Fruit fly (Drosophila melanogaster) whole organism, adult: ENCODE results near the gene CG18178.

Experiments
- CG11617 ChIP-seq: fragments of 200-800 bp; sonication (Bioruptor generic); optimal IDR thresholded peaks from 2 replicates; lab custom pipeline; 2017; ENCODE audit warnings: mild to moderate bottlenecking, missing biosample characterization, missing genetic modification reagents, missing genetic modification characterization
- CG12768 ChIP-seq: fragments of 200-800 bp; sonication (Bioruptor generic); optimal IDR thresholded peaks from 2 replicates; lab custom pipeline; 2017; ENCODE audit warnings: missing biosample characterization, missing genetic modification characterization, mild to moderate bottlenecking, moderate library complexity, missing genetic modification reagents
- CG14711 ChIP-seq: fragments of 200-800 bp; sonication (Bioruptor generic); optimal IDR thresholded peaks from 2 replicates; lab custom pipeline; 2018; ENCODE audit warnings: missing biosample characterization, mild to moderate bottlenecking, missing genetic modification characterization, moderate library complexity
- CG1620 ChIP-seq: fragments of 200-800 bp; sonication (Bioruptor generic); optimal IDR thresholded peaks from 2 replicates; lab custom pipeline; 2016; ENCODE audit warnings: missing biosample characterization, missing genetic modification characterization
- CG33017 ChIP-seq: fragments of 200-800 bp; sonication (Bioruptor generic); optimal IDR thresholded peaks from 2 replicates; lab custom pipeline; 2018; ENCODE audit warnings: missing biosample characterization, mild to moderate bottlenecking, missing genetic modification characterization, moderate library complexity
- CG5204 ChIP-seq: fragments of 200-800 bp; sonication (Bioruptor generic); optimal IDR thresholded peaks from 2 replicates; lab custom pipeline; 2016; ENCODE audit warnings: missing biosample characterization, missing genetic modification characterization
- CG7045 ChIP-seq: fragments of 200-800 bp; sonication (Bioruptor generic); optimal IDR thresholded peaks from 2 replicates; lab custom pipeline; 2017; ENCODE audit warnings: missing biosample characterization, mild to moderate bottlenecking, missing genetic modification characterization
- CG7101 ChIP-seq: fragments of 200-800 bp; sonication (Bioruptor generic); optimal IDR thresholded peaks from 2 replicates; lab custom pipeline; 2018; ENCODE audit warnings: missing biosample characterization, mild to moderate bottlenecking, missing genetic modification characterization, moderate library complexity
- Clk ChIP-seq: fragments of 200-800 bp; sonication (Bioruptor generic); optimal IDR thresholded peaks from 2 replicates; lab custom pipeline; 2017; ENCODE audit warnings: missing biosample characterization, missing genetic modification characterization
- Crg-1 ChIP-seq: fragments of 200-800 bp; sonication (Bioruptor generic); optimal IDR thresholded peaks from 2 replicates; lab custom pipeline; 2016; ENCODE audit warnings: missing biosample characterization, missing genetic modification characterization
- Hr96 ChIP-seq: fragments of 200-800 bp; sonication (Bioruptor generic); optimal IDR thresholded peaks from 2 replicates; lab custom pipeline; 2016; ENCODE audit warnings: missing biosample characterization, missing genetic modification characterization
- Mnt ChIP-seq: fragments of 200-800 bp; sonication (Bioruptor generic); optimal IDR thresholded peaks from 2 replicates; lab custom pipeline; 2016; ENCODE audit warnings: missing biosample characterization, mild to moderate bottlenecking, missing genetic modification characterization
- bab1 ChIP-seq: fragments of 200-800 bp; sonication (Bioruptor generic); optimal IDR thresholded peaks from 3 replicates; lab custom pipeline; 2019; ENCODE audit warnings: missing biosample characterization, mild to moderate bottlenecking, missing genetic modification characterization, moderate library complexity
- cic ChIP-seq: fragments of 200-800 bp; sonication (Bioruptor generic); optimal IDR thresholded peaks from 2 replicates; lab custom pipeline; 2017; ENCODE audit warnings: missing biosample characterization, mild to moderate bottlenecking, missing genetic modification characterization, moderate library complexity
- cnc ChIP-seq, 2 experiments: fragments of >200 bp; optimal IDR thresholded peaks; 2 replicates each; lab custom pipeline; 2017
- kay ChIP-seq: fragments of 200-800 bp; sonication (Bioruptor generic); peaks from one replicate; lab custom pipeline; 2016; ENCODE audit warnings: missing biosample characterization, missing genetic modification characterization, borderline replicate concordance
- ovo ChIP-seq: fragments of 200-800 bp; sonication (Bioruptor generic); optimal IDR thresholded peaks from 2 replicates; lab custom pipeline; 2016; ENCODE audit warnings: missing biosample characterization, missing genetic modification characterization
- pad ChIP-seq: fragments of 200-800 bp; sonication (Bioruptor generic); optimal IDR thresholded peaks from 3 replicates; lab custom pipeline; 2017; ENCODE audit warnings: missing biosample characterization, missing genetic modification characterization, mild to moderate bottlenecking, moderate library complexity, missing genetic modification reagents
- tj ChIP-seq: fragments of 200-800 bp; sonication (Bioruptor generic); optimal IDR thresholded peaks from 3 replicates; lab custom pipeline; 2017; ENCODE audit warnings: missing biosample characterization, mild to moderate bottlenecking, missing genetic modification characterization, moderate library complexity
- toe ChIP-seq: fragments of 200-800 bp; sonication (Bioruptor generic); optimal IDR thresholded peaks from 2 replicates; lab custom pipeline; 2016; ENCODE audit warnings: missing biosample characterization, missing genetic modification characterization

Gene CG18178

DNA sequence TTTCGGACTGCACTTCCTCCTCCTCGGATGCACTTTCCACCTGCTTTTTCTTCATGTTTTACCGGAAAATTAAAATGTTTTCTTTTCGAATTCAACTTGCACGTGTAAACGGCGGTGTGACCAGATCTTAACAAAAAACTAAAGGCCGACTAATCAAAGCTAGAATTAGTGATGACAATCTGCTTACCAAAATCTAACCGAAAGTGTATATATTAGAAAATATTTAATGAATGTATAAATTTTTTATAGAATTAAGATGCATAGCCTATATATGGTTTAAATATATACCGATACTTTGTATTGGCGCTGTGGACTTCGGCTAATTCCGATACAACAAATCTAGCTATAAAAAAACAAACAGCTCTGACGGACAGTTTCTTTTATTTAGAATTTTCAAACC lies at the start of gene CG18178, which contains the start of gene CG14174:
CG18178 (minus strand) TSS at position 216 of the 400 bp plus-strand sequence.
CG14174 (plus strand) TSS at position 400 of the 400 bp plus-strand sequence.
- TF ChIP-seq Hr96 (no peak), tj (GFP tag; lab: Kevin White, UChicago) (peak; percentile 60), CG1620 (GFP tag; lab: Kevin White, UChicago) (no peak), pad (GFP tag; lab: Kevin White, UChicago) (peak; percentile 44), CG11617 (GFP tag; lab: Kevin White, UChicago) (peak; percentile 74), CG33017 (tag; lab: Kevin White, UChicago) (peak; percentile 58), ovo (GFP tag; lab: Kevin White, UChicago) (peak; percentile 33), Clk (GFP tag; lab: Kevin White, UChicago) (no peak), toe (GFP tag; lab: Kevin White, UChicago) (peak; percentile 28), Mnt (peak; percentile 96), cic (GFP tag; lab: Kevin White, UChicago) (no peak), CG7101 (tag; lab: Kevin White, UChicago) (peak; percentile 74), CG7045 (GFP tag; lab: Kevin White, UChicago) (peak; percentile 56), bab1 (peak; percentile 63), Crg-1 (GFP tag; lab: Kevin White, UChicago) (peak; percentile 2), CG12768 (peak; percentile 68), kay (no peak), CG14711 (peak; percentile 75)

DNA sequence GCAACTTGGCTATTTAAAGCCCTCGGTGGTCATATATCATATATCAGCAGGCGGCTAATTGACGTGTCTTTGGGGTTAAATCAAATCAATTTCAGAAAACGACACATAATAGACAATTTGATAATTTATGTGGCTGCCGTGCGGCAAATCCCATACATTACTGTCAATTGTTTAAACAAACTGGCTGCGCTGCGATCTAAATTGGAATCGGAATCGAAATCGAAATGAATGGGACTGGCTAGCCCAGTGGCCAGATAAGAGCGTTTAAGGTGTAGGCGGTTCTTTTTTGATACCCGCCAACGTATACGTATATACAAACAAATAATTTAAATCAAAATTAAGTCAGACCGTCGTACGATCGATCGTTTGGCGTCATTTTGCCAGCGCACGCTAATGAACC lies 49.4 kb upstream of the CG18178 start:
- TF ChIP-seq pad (GFP tag; lab: Kevin White, UChicago) (no peak), bab1 (no peak), CG12768 (no peak), CG7101 (tag; lab: Kevin White, UChicago) (no peak), kay (no peak), cic (GFP tag; lab: Kevin White, UChicago) (no peak)

DNA sequence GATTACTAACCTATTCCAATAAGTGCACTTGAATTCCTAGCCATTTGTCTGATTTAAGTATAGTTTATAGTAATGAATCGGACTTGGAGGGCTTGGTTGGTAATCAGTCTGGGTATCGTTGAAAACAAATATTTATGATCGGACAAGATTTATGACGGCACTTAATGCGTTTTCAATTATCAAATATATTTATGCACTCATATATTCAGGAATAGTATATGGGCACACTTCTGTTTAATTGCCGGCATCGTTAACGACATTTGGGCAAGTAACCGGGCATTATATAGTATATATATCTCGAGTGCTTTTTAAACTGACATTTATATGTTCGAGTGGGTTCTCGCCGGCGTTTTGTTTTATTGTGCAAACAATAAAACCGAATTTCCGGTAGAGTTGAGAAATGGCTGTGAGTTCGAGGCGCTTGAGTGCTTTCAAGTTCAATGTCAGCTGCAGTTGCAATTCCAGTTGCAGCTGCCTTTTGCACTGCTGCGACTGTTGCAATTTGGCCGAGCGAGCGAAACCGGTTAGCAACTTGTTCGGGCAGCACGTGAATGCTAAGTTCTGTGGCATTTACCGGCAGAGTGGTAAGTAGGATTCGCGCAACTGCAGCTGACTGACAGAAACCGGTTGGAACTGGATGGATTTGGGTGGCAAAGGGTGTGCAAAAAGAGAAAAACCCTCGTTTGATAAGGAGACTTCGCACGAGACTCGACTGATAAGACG lies 48.9 kb upstream of the CG18178 start:
- peak; percentile 23 for TF ChIP-seq CG7045 (GFP tag; lab: Kevin White, UChicago)
- TF ChIP-seq kay: peak; percentile 47
- no peak for TF ChIP-seq CG5204

DNA sequence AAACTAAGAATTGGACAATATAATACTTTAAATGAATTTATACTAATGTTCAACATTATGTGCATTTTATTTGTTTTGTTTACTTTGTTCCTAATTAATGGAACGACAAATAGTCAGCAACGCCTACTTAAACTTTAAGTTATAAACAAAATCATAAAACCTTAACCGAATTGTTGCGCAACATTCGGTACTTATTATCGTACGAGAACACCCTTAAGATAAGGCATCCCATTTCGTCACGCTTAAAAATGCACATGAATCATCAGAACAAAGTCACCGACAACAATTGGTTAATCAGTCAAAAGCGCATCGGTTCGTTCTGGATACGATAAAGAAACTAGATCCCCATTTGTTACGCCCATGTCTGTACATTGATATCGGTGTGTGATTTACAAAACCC lies 47.4 kb upstream of the CG18178 start:
- TF ChIP-seq Clk (GFP tag; lab: Kevin White, UChicago) (no peak), Hr96 (no peak), CG11617 (GFP tag; lab: Kevin White, UChicago) (no peak), toe (GFP tag; lab: Kevin White, UChicago) (no peak), cnc (optimal IDR thresholded peaks at IDR 0.05; lab: Kevin White, UChicago) (no peak), CG14711 (no peak), cic (GFP tag; lab: Kevin White, UChicago) (no peak), tj (GFP tag; lab: Kevin White, UChicago) (no peak), Mnt (no peak), CG5204 (no peak), pad (GFP tag; lab: Kevin White, UChicago) (no peak), ovo (GFP tag; lab: Kevin White, UChicago) (no peak), bab1 (no peak), Crg-1 (GFP tag; lab: Kevin White, UChicago) (no peak), CG1620 (GFP tag; lab: Kevin White, UChicago) (no peak), CG7045 (GFP tag; lab: Kevin White, UChicago) (no peak), CG7101 (tag; lab: Kevin White, UChicago) (no peak), CG33017 (tag; lab: Kevin White, UChicago) (no peak), kay (no peak), CG12768 (no peak)

DNA sequence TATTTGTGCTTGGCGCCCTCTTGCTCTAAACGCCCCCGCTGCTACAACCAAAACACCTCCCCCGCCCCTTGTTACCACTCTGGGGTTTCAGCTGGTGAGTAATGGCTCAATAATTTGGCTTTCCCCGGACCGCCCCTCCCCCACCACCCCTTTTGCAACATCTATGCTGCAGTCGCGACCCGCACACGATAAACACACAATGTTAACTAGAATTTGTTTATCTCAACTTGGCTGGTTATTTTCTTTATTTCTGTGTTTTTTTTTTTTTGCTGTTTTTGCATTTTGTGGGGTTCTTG lies 46.7 kb upstream of the CG18178 start:
- no peak for TF ChIP-seq Clk (GFP tag; lab: Kevin White, UChicago)
- TF ChIP-seq CG33017 (tag; lab: Kevin White, UChicago): no peak
- TF ChIP-seq bab1: no peak
- TF ChIP-seq CG7045 (GFP tag; lab: Kevin White, UChicago): no peak
- no peak for TF ChIP-seq toe (GFP tag; lab: Kevin White, UChicago)
- no peak for TF ChIP-seq CG1620 (GFP tag; lab: Kevin White, UChicago)
- no peak for TF ChIP-seq pad (GFP tag; lab: Kevin White, UChicago)
- TF ChIP-seq CG11617 (GFP tag; lab: Kevin White, UChicago): no peak
- TF ChIP-seq kay: no peak
- TF ChIP-seq CG14711: no peak
- no peak for TF ChIP-seq CG7101 (tag; lab: Kevin White, UChicago)
- no peak for TF ChIP-seq cic (GFP tag; lab: Kevin White, UChicago)
- no peak for TF ChIP-seq ovo (GFP tag; lab: Kevin White, UChicago)
- TF ChIP-seq CG5204: no peak
- no peak for TF ChIP-seq tj (GFP tag; lab: Kevin White, UChicago)
- no peak for TF ChIP-seq Mnt
- TF ChIP-seq Hr96: no peak
- TF ChIP-seq CG12768: no peak
- no peak for TF ChIP-seq Crg-1 (GFP tag; lab: Kevin White, UChicago)

DNA sequence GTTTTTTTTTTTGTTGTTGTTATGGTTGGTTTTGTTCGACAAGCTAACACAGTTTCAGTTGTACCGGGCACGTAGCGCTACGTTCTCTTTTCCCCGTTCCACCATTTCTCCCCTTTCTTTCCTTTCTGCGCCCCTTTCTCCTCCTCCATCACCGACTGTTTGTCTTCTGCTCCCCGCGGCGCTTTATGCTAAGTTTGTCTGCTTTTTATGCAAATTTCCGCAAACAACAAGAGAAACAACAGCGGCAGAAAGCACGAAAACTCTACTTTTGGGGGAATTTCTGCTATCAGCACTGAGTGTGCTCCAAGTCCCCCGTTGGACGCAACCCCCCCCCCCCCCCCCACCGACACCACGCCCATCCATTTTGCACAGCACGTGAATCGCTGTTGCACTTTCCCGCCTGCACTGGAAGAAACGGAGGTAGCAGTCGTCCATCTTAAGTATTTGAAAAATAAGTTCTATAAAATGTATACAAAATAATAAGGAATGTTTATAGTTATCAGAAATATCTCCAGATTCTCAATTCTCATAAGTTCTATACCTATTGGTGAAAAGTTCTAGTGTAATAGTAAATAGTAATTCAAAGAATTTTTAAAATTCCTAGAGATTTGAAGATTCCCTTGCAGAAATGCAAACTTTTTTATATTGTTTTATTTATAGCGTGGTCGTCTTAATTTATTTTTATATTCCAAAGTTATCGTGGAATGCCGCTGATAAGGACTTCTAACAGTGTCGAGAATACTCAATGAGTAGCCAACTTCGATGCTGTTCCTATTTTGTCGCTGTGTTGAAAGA lies 46.2 kb upstream of the CG18178 start:
- TF ChIP-seq CG12768 (no peak), Hr96 (no peak), kay (no peak), cnc (optimal IDR thresholded peaks at IDR 0.05; lab: Kevin White, UChicago) (no peak), CG5204 (no peak), Crg-1 (GFP tag; lab: Kevin White, UChicago) (no peak), CG14711 (no peak), CG11617 (GFP tag; lab: Kevin White, UChicago) (no peak), Clk (GFP tag; lab: Kevin White, UChicago) (no peak), CG33017 (tag; lab: Kevin White, UChicago) (no peak), ovo (GFP tag; lab: Kevin White, UChicago) (no peak), bab1 (no peak), Mnt (no peak), cic (GFP tag; lab: Kevin White, UChicago) (no peak), toe (GFP tag; lab: Kevin White, UChicago) (no peak), pad (GFP tag; lab: Kevin White, UChicago) (no peak), CG7101 (tag; lab: Kevin White, UChicago) (no peak), CG7045 (GFP tag; lab: Kevin White, UChicago) (no peak), CG1620 (GFP tag; lab: Kevin White, UChicago) (no peak)
